Worm (Caenorhabditis elegans) whole organism, midembryonic: Measurements from ENCODE around the gene jac-1.

Experiments
- med-1 ChIP-seq: sonication (generic microtip); optimal IDR thresholded peaks from 2 replicates; lab custom pipeline; 2017; ENCODE audit warnings: missing genetic modification characterization, mild to moderate bottlenecking, missing compliant biosample characterization, antibody characterized with exemption, missing genetic modification reagents; ENCODE audit not compliant: insufficient read depth
- ztf-23 ChIP-seq: fragments of 200-800 bp; sonication (Bioruptor generic); IDR thresholded peaks from 2 replicates; pipeline ENCODE4 v1.3.6; 2022; ENCODE audit warnings: missing genetic modification reagents, missing genetic modification characterization, missing compliant biosample characterization
- ztf-29 ChIP-seq: fragments of 200-800 bp; sonication (Bioruptor generic); IDR thresholded peaks from 2 replicates; pipeline ENCODE4 v1.3.6; 2022; ENCODE audit warnings: missing genetic modification reagents, missing genetic modification characterization, missing compliant biosample characterization

DNA sequence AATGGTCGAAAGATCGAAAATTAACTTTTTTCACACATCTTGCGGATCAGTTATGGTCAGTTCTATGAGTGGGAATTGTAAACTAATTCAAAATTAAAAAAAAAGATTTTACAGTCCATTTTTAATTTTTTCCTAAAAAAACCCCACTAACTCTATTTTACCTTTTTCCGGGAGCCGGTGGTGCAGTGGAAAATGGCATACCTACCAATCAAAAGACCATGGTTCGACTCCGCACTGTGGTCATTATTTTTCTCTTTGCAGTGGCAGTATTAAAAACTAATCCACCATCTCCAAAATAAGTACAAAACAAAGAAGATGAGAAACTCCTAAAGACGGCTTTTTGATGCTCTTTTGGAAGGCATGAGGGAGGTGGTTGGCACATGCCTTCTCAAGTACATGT, 9.4 kb upstream of the jac-1 start:
- TF ChIP-seq ztf-29 (GFP tag; lab: Robert Waterston, UW) (no peak), med-1 (GFP tag; lab: Kevin White, UChicago) (no peak), ztf-23 (GFP tag; lab: Robert Waterston, UW) (no peak)
